Fruit fly (Drosophila melanogaster): ENCODE data around the gene Cog8.

Cog8 gene

DNA sequence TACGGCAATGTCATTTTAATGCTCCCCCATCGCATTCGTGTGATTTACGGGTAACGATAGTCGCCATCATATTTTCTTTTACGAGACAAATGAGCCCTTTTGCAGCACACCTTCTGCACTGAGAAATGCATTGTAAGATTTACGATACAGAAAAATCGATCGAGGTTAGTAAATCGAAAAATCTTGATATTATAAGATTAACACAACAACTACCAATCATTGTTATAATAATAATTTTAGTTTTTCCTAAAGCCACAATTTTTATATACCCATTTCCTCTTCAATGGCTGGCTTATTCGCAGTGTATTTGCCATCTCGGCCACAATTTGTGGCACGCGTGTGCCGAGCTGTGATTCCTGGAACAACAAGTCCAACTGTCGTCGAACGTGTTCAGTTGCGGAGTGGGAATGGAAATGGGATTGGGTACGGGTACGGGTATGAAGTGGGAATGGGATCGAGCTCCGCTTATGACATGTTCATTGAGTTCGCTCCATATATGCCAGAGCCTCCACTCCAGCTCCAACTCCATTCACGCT lies 26.7 kb downstream of the Cog8 start:
- TF ChIP-seq kay (GFP tag; ENCODE audit: borderline replicate concordance) (no peak), cnc (optimal IDR thresholded peaks at IDR 0.05) (no peak), CG7101 (tag; optimal IDR thresholded peaks at IDR 0.05) (no peak), pad (GFP tag; optimal IDR thresholded peaks at IDR 0.05) (no peak), CG33017 (tag; optimal IDR thresholded peaks at IDR 0.05) (no peak), CG5204 (GFP tag; optimal IDR thresholded peaks at IDR 0.05) (no peak), Clk (GFP tag; optimal IDR thresholded peaks at IDR 0.05) (no peak), Crg-1 (GFP tag; optimal IDR thresholded peaks at IDR 0.05) (no peak), CG1620 (GFP tag; optimal IDR thresholded peaks at IDR 0.05) (no peak), cic (GFP tag; optimal IDR thresholded peaks at IDR 0.05) (no peak), CG11617 (GFP tag; optimal IDR thresholded peaks at IDR 0.05) (no peak), Mnt (GFP tag; optimal IDR thresholded peaks at IDR 0.05) (no peak), bab1 (GFP tag; optimal IDR thresholded peaks at IDR 0.05) (no peak), CG14711 (tag; optimal IDR thresholded peaks at IDR 0.05) (no peak), toe (GFP tag; optimal IDR thresholded peaks at IDR 0.05) (no peak), Hr96 (GFP tag; optimal IDR thresholded peaks at IDR 0.05) (no peak)

DNA sequence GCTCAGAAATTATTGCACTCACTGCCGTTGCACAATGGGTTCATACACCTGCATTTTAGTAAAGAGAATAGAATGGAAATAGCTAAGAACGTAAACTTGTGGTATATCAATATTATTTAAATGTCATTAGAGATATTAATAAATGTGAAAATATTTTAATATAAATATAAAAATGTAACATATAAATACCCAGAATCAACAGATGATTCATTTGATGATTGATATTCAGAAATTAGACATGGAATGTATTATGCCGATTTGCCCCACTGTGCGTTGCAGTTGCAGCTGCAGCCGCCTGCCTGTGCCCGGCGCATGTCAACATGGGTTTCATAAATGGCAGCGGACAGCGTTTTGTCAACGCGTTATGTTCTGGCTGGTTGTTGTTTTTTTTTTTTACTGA lies 28.8 kb downstream of the Cog8 start:
- no peak for TF ChIP-seq Clk (GFP tag; optimal IDR thresholded peaks at IDR 0.05)
- no peak for TF ChIP-seq pad (GFP tag; optimal IDR thresholded peaks at IDR 0.05)
- no peak for TF ChIP-seq Mnt (GFP tag; optimal IDR thresholded peaks at IDR 0.05)
- TF ChIP-seq Crg-1 (GFP tag; optimal IDR thresholded peaks at IDR 0.05) = no peak
- no peak for TF ChIP-seq CG5204 (GFP tag; optimal IDR thresholded peaks at IDR 0.05)
- no peak for TF ChIP-seq cic (GFP tag; optimal IDR thresholded peaks at IDR 0.05)
- no peak for TF ChIP-seq ovo (GFP tag; optimal IDR thresholded peaks at IDR 0.05)
- no peak for TF ChIP-seq CG11617 (GFP tag; optimal IDR thresholded peaks at IDR 0.05)

DNA sequence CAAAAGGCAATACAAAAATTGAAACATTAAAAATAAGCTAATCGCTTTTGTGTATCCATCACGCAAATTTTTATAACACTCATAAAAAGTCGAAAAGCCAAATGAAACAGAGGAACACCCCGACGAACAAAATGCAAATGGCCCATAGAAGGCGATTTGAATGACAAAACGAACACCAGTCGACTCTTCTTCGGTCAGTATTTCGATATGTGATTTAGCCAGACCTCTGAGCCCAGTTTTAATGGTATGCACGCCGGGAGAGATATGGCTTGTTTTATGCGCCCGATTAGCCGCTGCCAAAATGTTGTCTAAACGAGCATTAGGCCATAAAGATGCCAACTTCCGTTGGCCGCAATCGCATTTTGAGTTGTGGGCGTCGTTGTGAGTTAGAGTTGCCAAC lies 30.7 kb downstream of the Cog8 start:
- TF ChIP-seq tj (GFP tag; optimal IDR thresholded peaks at IDR 0.05) = no peak
- no peak for TF ChIP-seq bab1 (GFP tag; optimal IDR thresholded peaks at IDR 0.05)
- no peak for TF ChIP-seq CG7101 (tag; optimal IDR thresholded peaks at IDR 0.05)
- no peak for TF ChIP-seq CG12768 (GFP tag; optimal IDR thresholded peaks at IDR 0.05)
- no peak for TF ChIP-seq kay (GFP tag; ENCODE audit: borderline replicate concordance)
- no peak for TF ChIP-seq CG11617 (GFP tag; optimal IDR thresholded peaks at IDR 0.05)
- no peak for TF ChIP-seq pad (GFP tag; optimal IDR thresholded peaks at IDR 0.05)
- TF ChIP-seq CG14711 (tag; optimal IDR thresholded peaks at IDR 0.05) = no peak
- no peak for TF ChIP-seq CG5204 (GFP tag; optimal IDR thresholded peaks at IDR 0.05)
- no peak for TF ChIP-seq Mnt (GFP tag; optimal IDR thresholded peaks at IDR 0.05)
- no peak for TF ChIP-seq Hr96 (GFP tag; optimal IDR thresholded peaks at IDR 0.05)

DNA sequence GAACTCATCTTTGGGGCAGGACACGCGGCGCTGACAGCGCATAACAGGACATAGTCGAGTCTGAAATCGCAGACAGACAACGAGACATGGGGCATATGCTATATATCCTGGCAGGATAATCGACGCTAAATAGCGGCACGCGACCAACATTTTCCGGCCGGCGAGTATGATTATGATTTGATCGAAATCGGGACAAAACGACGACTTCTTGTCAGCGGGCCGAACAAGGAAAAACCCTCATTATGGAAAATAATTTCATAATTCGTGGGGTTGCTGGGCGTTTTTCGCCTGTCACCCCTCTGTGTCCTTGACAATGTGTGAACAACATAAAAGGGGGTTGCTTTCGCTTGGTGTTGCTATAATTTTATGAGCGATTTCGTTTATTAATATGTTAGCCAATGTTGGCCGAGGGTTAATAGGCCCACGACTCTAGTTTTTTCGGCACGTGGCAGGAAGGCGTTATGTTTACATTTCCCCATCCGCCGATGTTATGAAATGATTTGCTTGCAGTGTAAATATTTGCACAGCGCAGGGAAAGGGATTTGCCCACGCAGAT lies 42.0 kb downstream of the Cog8 start:
- no peak for TF ChIP-seq ovo (GFP tag; optimal IDR thresholded peaks at IDR 0.05)
- TF ChIP-seq toe (GFP tag; optimal IDR thresholded peaks at IDR 0.05) = no peak
- no peak for TF ChIP-seq CG7045 (GFP tag; optimal IDR thresholded peaks at IDR 0.05)
- no peak for TF ChIP-seq pad (GFP tag; optimal IDR thresholded peaks at IDR 0.05)
- no peak for TF ChIP-seq cic (GFP tag; optimal IDR thresholded peaks at IDR 0.05)
- TF ChIP-seq cnc (optimal IDR thresholded peaks at IDR 0.05) = no peak
- TF ChIP-seq Clk (GFP tag; optimal IDR thresholded peaks at IDR 0.05) = no peak
- no peak for TF ChIP-seq CG7101 (tag; optimal IDR thresholded peaks at IDR 0.05)
- TF ChIP-seq Crg-1 (GFP tag; optimal IDR thresholded peaks at IDR 0.05) = no peak
- no peak for TF ChIP-seq bab1 (GFP tag; optimal IDR thresholded peaks at IDR 0.05)
- TF ChIP-seq CG14711 (tag; optimal IDR thresholded peaks at IDR 0.05) = no peak
- TF ChIP-seq CG1620 (GFP tag; optimal IDR thresholded peaks at IDR 0.05) = no peak
- TF ChIP-seq CG5204 (GFP tag; optimal IDR thresholded peaks at IDR 0.05) = no peak
- TF ChIP-seq kay (GFP tag; ENCODE audit: borderline replicate concordance) = no peak

DNA sequence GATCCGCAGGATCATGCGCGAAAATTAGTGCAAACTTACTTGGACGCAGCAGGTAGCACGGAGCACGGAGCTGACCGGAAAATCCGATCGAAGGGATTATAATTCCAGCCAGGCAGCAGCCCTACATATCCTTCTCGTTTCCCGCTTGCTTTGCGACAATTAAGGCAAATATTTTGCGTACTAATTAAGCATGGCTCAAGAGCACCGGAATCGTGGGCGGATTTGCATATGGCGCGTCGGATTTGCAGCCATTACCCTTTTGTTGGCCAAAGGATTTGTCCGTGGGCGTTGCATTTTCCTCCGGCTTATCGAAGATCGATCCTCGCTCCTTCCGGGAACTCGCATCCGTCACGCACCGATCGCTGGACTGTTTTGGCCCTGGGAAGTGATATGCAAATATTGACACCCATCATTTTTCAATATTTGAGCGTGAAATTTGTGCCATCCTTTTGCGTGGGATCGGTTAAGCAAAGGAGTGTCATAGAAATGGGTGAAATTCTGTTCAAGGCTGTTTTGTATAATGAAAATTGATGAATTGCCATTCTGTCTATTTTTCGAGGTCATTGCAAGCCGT lies 43.1 kb downstream of the Cog8 start:
- no peak for TF ChIP-seq CG7101 (tag; optimal IDR thresholded peaks at IDR 0.05)
- TF ChIP-seq ovo (GFP tag; optimal IDR thresholded peaks at IDR 0.05) = no peak
- TF ChIP-seq cnc (optimal IDR thresholded peaks at IDR 0.05) = no peak
- TF ChIP-seq CG12768 (GFP tag; optimal IDR thresholded peaks at IDR 0.05) = no peak
- no peak for TF ChIP-seq toe (GFP tag; optimal IDR thresholded peaks at IDR 0.05)
- no peak for TF ChIP-seq tj (GFP tag; optimal IDR thresholded peaks at IDR 0.05)
- TF ChIP-seq Clk (GFP tag; optimal IDR thresholded peaks at IDR 0.05) = no peak
- TF ChIP-seq CG11617 (GFP tag; optimal IDR thresholded peaks at IDR 0.05) = no peak
- TF ChIP-seq CG1620 (GFP tag; optimal IDR thresholded peaks at IDR 0.05) = no peak
- TF ChIP-seq CG33017 (tag; optimal IDR thresholded peaks at IDR 0.05) = no peak
- no peak for TF ChIP-seq kay (GFP tag; ENCODE audit: borderline replicate concordance)
- TF ChIP-seq CG5204 (GFP tag; optimal IDR thresholded peaks at IDR 0.05) = no peak
- no peak for TF ChIP-seq pad (GFP tag; optimal IDR thresholded peaks at IDR 0.05)

DNA sequence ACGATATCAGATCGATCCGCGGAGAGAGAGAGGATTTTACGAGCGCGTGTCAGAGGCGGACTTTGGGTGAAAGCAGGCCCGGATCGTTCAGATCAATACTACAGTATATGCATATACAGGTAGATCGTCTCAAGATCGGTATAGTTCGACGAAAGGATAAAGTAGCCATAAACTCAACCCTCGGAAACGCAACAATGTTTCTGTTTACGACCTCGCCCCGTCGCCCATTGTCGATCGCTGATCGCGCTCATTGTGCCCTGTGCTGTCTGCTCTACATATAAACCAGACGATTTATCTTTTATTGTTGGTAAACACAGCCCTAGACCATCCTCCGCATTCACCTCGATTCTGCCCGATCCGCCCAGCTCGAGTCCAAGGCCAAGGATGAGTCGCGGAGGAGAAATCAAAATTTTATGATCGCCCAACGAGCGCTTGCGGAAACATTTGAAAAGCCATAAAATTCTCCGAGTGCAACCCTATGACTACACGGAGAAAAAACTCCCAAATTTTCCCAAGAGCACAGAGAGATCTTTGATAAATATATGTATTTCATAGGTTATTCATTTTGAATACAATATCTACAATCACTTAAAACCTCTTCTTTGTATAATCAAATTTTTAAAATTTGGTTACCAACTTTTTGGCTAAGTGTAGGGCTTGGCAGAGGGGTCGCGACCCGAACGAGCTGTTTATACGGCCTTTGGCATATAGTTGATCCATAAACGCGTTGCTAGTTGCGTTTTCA lies 46.0 kb downstream of the Cog8 start:
- TF ChIP-seq CG14711 (tag; optimal IDR thresholded peaks at IDR 0.05) (no peak), CG7101 (tag; optimal IDR thresholded peaks at IDR 0.05) (no peak), CG33017 (tag; optimal IDR thresholded peaks at IDR 0.05) (no peak), CG7045 (GFP tag; optimal IDR thresholded peaks at IDR 0.05) (no peak), CG5204 (GFP tag; optimal IDR thresholded peaks at IDR 0.05) (no peak), cnc (optimal IDR thresholded peaks at IDR 0.05) (no peak), bab1 (GFP tag; optimal IDR thresholded peaks at IDR 0.05) (no peak), CG1620 (GFP tag; optimal IDR thresholded peaks at IDR 0.05) (no peak)
